Worm (Caenorhabditis elegans): ENCODE results near the gene fbxb-85.

fbxb-85 gene

ce11 chrIII:10895817-10896413 is 47.2 kb upstream of the fbxb-85 start, which contains the start of gene com-1:
Gene com-1, plus strand, starts transcription at chrIII:10896363.
- TF ChIP-seq unc-62 (GFP tag; optimal IDR thresholded peaks at IDR 0.05): no peak
- peak; percentile 62 for TF ChIP-seq C34F6.9 (tag; optimal IDR thresholded peaks at IDR 0.05)
- peak; percentile 57 for TF ChIP-seq gmeb-1 (tag; optimal IDR thresholded peaks at IDR 0.05)
- TF ChIP-seq lsy-2 (tag; optimal IDR thresholded peaks at IDR 0.05): peak in 1 of 2 experiments; percentile 66
- no peak for TF ChIP-seq ztf-1 (GFP tag; conservative IDR thresholded peaks at IDR 0.05)
- TF ChIP-seq egl-27 (tag; optimal IDR thresholded peaks at IDR 0.05): no peak
- TF ChIP-seq crh-2 (tag; optimal IDR thresholded peaks at IDR 0.05): no peak
- TF ChIP-seq unc-39 (tag; optimal IDR thresholded peaks at IDR 0.05): no peak
- no peak for TF ChIP-seq dmd-4 (tag; optimal IDR thresholded peaks at IDR 0.05)
- peak; percentile 41 for TF ChIP-seq lin-13 (GFP tag; optimal IDR thresholded peaks at IDR 0.05)
- peak; percentile 68 for TF ChIP-seq unc-55 (GFP tag; optimal IDR thresholded peaks at IDR 0.05)
- TF ChIP-seq lin-39 (tag; optimal IDR thresholded peaks at IDR 0.05): no peak

DNA sequence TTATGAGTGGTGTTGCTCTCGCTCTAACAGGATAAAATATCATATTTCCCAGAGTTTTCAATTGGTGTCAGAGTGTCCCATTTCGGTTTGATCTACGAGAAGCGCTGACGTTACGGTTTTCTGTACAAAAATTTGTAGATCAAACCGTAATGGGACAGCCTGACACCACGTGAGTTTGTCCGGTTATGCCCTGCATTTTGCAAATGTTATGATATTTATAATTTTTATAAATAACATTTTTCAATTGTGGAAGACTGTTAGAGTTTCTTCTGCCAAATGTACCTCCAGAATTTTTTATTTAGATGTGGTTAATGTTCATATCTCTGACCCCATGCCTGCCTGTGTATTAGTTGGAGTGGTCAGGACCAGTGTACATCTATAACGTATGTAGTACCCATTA is 45.5 kb upstream of the fbxb-85 start, which contains the start of gene fbxb-87:
Gene fbxb-87, plus strand, starts transcription at position 301 of the 400 bp plus-strand sequence.
- TF ChIP-seq sem-4 (tag; optimal IDR thresholded peaks at IDR 0.05): no peak
- no peak for TF ChIP-seq egl-27 (tag; optimal IDR thresholded peaks at IDR 0.05)
- TF ChIP-seq zag-1 (tag; optimal IDR thresholded peaks at IDR 0.05): no peak
- no peak for TF ChIP-seq ztf-11 (tag; optimal IDR thresholded peaks at IDR 0.05)
- no peak for TF ChIP-seq ceh-82 (tag; optimal IDR thresholded peaks at IDR 0.05)
- TF ChIP-seq Y55F3AM.14 (GFP tag; optimal IDR thresholded peaks at IDR 0.05): no peak
- no peak for TF ChIP-seq mab-5 (tag; optimal IDR thresholded peaks at IDR 0.05)
- no peak for TF ChIP-seq elt-3 (tag; optimal IDR thresholded peaks at IDR 0.05)
- TF ChIP-seq mdl-1 (tag; optimal IDR thresholded peaks at IDR 0.05): no peak
- no peak for TF ChIP-seq unc-55 (GFP tag; optimal IDR thresholded peaks at IDR 0.05)
- no peak for TF ChIP-seq nhr-25 (tag; optimal IDR thresholded peaks at IDR 0.05)
- no peak for TF ChIP-seq sma-9 (GFP tag; optimal IDR thresholded peaks at IDR 0.05)
- no peak for TF ChIP-seq sma-9 (tag; optimal IDR thresholded peaks at IDR 0.05)
- TF ChIP-seq nhr-237 (tag; optimal IDR thresholded peaks at IDR 0.05): no peak
- TF ChIP-seq lin-13 (GFP tag; optimal IDR thresholded peaks at IDR 0.05): no peak
- no peak for TF ChIP-seq nhr-129 (tag; optimal IDR thresholded peaks at IDR 0.05)
- no peak for TF ChIP-seq alr-1 (tag; optimal IDR thresholded peaks at IDR 0.05)
- no peak for TF ChIP-seq lsy-2 (tag; optimal IDR thresholded peaks at IDR 0.05)
- TF ChIP-seq ztf-1 (GFP tag; conservative IDR thresholded peaks at IDR 0.05): no peak
- TF ChIP-seq dmd-4 (tag; optimal IDR thresholded peaks at IDR 0.05): no peak
- TF ChIP-seq nhr-23 (tag; optimal IDR thresholded peaks at IDR 0.05): no peak

- no peak for TF ChIP-seq lin-39 (tag; optimal IDR thresholded peaks at IDR 0.05)
- no peak for TF ChIP-seq nhr-6 (tag; optimal IDR thresholded peaks at IDR 0.05)
- no peak for TF ChIP-seq ztf-1 (GFP tag; conservative IDR thresholded peaks at IDR 0.05)
- no peak for TF ChIP-seq nhr-129 (tag; optimal IDR thresholded peaks at IDR 0.05)
- TF ChIP-seq elt-1 (tag; optimal IDR thresholded peaks at IDR 0.05): no peak
- no peak for TF ChIP-seq nhr-77 (tag; optimal IDR thresholded peaks at IDR 0.05)
- no peak for TF ChIP-seq nhr-10 (tag; optimal IDR thresholded peaks at IDR 0.05)
- TF ChIP-seq F13H6.1 (tag; optimal IDR thresholded peaks at IDR 0.05): no peak
- TF ChIP-seq ztf-4 (tag; optimal IDR thresholded peaks at IDR 0.05): no peak
- no peak for TF ChIP-seq fos-1 (tag; optimal IDR thresholded peaks at IDR 0.05)
- TF ChIP-seq ceh-16 (tag; optimal IDR thresholded peaks at IDR 0.05): no peak
- TF ChIP-seq ama-1 (optimal IDR thresholded peaks at IDR 0.05): no peak
- TF ChIP-seq lsy-2 (tag; optimal IDR thresholded peaks at IDR 0.05): no peak
- TF ChIP-seq egl-27 (tag; optimal IDR thresholded peaks at IDR 0.05): no peak
- no peak for TF ChIP-seq elt-3 (tag; optimal IDR thresholded peaks at IDR 0.05)
- TF ChIP-seq nhr-25 (tag; optimal IDR thresholded peaks at IDR 0.05): no peak
- TF ChIP-seq alr-1 (tag; optimal IDR thresholded peaks at IDR 0.05): no peak
- TF ChIP-seq nhr-12 (tag; optimal IDR thresholded peaks at IDR 0.05): no peak
- no peak for TF ChIP-seq mab-5 (tag; optimal IDR thresholded peaks at IDR 0.05)
Observed at ce11 chrIII:10888824-10889223, 40.1 kb upstream of the fbxb-85 start.

DNA sequence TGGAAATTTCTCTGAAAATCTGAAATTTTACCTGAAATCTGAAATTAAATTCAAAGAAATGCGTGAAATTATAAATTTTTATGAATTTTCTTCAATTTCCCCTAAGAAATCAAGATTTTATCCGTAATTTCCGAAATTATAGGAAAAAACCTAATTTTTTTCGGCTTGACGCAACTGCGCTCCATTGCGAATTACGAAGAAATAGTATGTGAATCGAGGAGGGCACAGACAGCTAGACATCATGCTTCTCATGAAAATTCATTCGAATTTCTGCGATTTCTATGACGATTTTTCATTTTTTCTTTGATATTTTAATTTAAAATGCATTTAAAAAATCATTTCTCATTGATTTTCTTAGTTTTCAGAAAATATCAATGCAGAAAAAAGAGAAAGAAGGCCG is 33.2 kb upstream of the fbxb-85 start:
- no peak for TF ChIP-seq aly-2 (tag; optimal IDR thresholded peaks at IDR 0.05)
- TF ChIP-seq blmp-1 (tag; optimal IDR thresholded peaks at IDR 0.05; ENCODE audit: insufficient read depth): no peak
- TF ChIP-seq nhr-77 (tag; optimal IDR thresholded peaks at IDR 0.05): no peak
- TF ChIP-seq R02D3.7 (tag; optimal IDR thresholded peaks at IDR 0.05): no peak
- TF ChIP-seq sem-4 (tag; optimal IDR thresholded peaks at IDR 0.05): no peak
- peak; percentile 40 for TF ChIP-seq mab-5 (tag; optimal IDR thresholded peaks at IDR 0.05)
- no peak for TF ChIP-seq ceh-82 (tag; optimal IDR thresholded peaks at IDR 0.05)
- TF ChIP-seq unc-62 (GFP tag; optimal IDR thresholded peaks at IDR 0.05): no peak
- no peak for TF ChIP-seq mdl-1 (tag; optimal IDR thresholded peaks at IDR 0.05)
- no peak for TF ChIP-seq dmd-4 (tag; optimal IDR thresholded peaks at IDR 0.05)
- TF ChIP-seq Y55F3AM.14 (GFP tag; optimal IDR thresholded peaks at IDR 0.05): no peak
- TF ChIP-seq peb-1 (tag; optimal IDR thresholded peaks at IDR 0.05): no peak
- peak; percentile 74 for TF ChIP-seq nhr-6 (tag; optimal IDR thresholded peaks at IDR 0.05)
- TF ChIP-seq ama-1 (optimal IDR thresholded peaks at IDR 0.05): no peak
- TF ChIP-seq sma-3 (GFP tag; optimal IDR thresholded peaks at IDR 0.05): peak; percentile 82
- peak; percentile 24 for TF ChIP-seq snpc-4 (tag; optimal IDR thresholded peaks at IDR 0.05)
- peak; percentile 62 for TF ChIP-seq lin-13 (GFP tag; optimal IDR thresholded peaks at IDR 0.05)
- no peak for TF ChIP-seq mbf-1 (tag; optimal IDR thresholded peaks at IDR 0.05)
- TF ChIP-seq nhr-10 (tag; optimal IDR thresholded peaks at IDR 0.05): no peak
- TF ChIP-seq elt-1 (tag; optimal IDR thresholded peaks at IDR 0.05): no peak
- peak; percentile 60 for TF ChIP-seq crh-2 (tag; optimal IDR thresholded peaks at IDR 0.05)
- peak; percentile 77 for TF ChIP-seq gmeb-1 (tag; optimal IDR thresholded peaks at IDR 0.05)
- TF ChIP-seq nhr-237 (tag; optimal IDR thresholded peaks at IDR 0.05): no peak
- TF ChIP-seq nhr-23 (tag; optimal IDR thresholded peaks at IDR 0.05): no peak
- no peak for TF ChIP-seq nhr-11 (tag; optimal IDR thresholded peaks at IDR 0.05)
- TF ChIP-seq zag-1 (tag; optimal IDR thresholded peaks at IDR 0.05): no peak
- TF ChIP-seq ceh-16 (tag; optimal IDR thresholded peaks at IDR 0.05): no peak
